Worm (Caenorhabditis elegans): ENCODE measurements around the gene ccch-3.
A peak's percentile ranks its signal among the peaks of the same experiment; 100 is the strongest.

ccch-3 gene

DNA sequence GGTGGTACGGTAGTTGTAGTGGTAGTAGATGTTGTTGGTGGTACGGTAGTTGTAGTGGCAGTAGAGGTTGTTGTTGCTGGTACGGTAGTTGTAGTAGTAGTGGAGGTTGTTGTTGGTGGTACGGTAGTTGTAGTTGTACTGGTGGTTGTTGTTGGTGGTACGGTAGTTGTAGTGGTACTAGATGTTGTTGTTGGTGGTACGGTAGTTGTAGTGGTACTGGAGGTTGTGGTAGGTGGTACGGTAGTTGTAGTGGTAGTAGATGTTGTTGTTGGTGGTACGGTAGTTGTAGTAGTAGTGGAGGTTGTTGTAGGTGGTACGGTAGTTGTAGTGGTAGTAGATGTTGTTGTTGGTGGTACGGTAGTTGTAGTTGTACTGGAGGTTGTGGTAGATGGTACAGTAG, 26.4 kb downstream of the ccch-3 start:
- TF ChIP-seq swsn-7 (tag; optimal IDR thresholded peaks at IDR 0.05): no peak
- TF ChIP-seq unc-86 (tag; optimal IDR thresholded peaks at IDR 0.05): no peak
- no peak for TF ChIP-seq nhr-77 (tag; optimal IDR thresholded peaks at IDR 0.05)

DNA sequence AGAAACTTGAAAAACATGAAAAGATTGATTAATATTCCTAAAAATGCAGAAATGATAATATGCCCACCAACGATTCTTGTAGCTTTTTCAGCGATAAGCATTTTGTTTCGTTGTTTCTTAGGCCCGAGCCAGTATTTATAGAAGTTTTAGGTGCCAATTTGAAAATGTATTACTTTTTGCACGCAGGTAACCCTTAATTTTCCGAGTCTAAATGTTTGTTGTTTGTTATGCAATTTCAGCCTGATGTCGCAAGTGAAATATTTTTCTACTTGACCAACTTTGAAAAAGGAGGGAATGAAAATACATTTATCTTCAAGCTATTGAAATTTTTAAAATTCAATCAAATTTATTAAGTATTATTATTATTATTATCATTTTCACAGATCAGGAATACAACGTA, 27.4 kb downstream of the ccch-3 start, which contains the start of gene srx-113:
Gene srx-113 (minus strand): TSS at position 101 of the 400 bp plus-strand sequence.
- TF ChIP-seq mab-9 (GFP tag; IDR thresholded peaks at IDR 0.05) (no peak), unc-62 (GFP tag; optimal IDR thresholded peaks at IDR 0.05) (no peak), pax-3 (tag; optimal IDR thresholded peaks at IDR 0.05) (peak; percentile 14), blmp-1 (tag; optimal IDR thresholded peaks at IDR 0.05) (no peak)

DNA sequence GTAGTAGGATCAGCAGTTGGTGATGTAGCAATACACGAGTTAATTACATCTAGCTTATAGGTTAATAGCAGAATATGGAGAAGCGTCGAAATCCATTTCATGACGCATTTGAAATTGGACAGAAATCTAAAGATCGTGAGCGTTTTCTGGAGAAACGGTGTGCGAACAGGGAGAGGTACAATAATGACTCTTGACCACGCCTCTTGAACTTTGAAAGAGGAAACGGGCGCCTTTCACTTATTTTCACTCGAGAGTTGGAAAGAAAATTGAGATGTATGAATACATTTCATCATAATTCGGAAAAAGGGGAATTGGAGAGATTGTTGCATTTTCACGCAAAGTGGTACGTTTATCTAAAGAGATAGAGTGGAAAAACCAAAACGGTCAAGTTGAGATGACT, 29.7 kb downstream of the ccch-3 start, which contains the start of gene F56H9.6:
Gene F56H9.6 (minus strand): TSS at position 101 of the 400 bp plus-strand sequence.
- TF ChIP-seq blmp-1 (tag; optimal IDR thresholded peaks at IDR 0.05) (peak; percentile 31), isw-1 (GFP tag; IDR thresholded peaks at IDR 0.05) (no peak), jun-1 (tag; optimal IDR thresholded peaks at IDR 0.05) (no peak)

DNA sequence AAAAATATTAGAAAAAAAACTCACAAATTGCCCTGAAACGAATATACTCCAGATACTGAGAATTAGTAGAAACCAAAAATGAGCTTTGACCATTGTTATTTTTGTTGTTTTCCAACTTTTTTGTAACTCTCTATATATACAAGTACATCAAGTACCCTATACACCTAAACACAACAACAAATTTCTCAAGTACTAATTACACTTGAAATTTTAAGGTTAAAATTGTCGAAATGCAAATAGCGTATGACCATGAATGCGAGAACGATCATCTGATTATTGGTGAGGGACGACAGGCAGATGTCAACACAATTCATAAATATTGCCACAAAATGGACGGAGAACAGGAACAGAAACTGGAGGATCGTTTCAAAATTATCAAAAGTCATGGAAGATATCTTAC, 35.1 kb downstream of the ccch-3 start, which contains the start of gene F56H9.9:
Gene F56H9.9 (minus strand): TSS at position 101 of the 400 bp plus-strand sequence.
- TF ChIP-seq elt-2 (tag; optimal IDR thresholded peaks at IDR 0.05) (no peak), fkh-8 (tag; optimal IDR thresholded peaks at IDR 0.05) (no peak), lsy-2 (tag; optimal IDR thresholded peaks at IDR 0.05) (no peak)

DNA sequence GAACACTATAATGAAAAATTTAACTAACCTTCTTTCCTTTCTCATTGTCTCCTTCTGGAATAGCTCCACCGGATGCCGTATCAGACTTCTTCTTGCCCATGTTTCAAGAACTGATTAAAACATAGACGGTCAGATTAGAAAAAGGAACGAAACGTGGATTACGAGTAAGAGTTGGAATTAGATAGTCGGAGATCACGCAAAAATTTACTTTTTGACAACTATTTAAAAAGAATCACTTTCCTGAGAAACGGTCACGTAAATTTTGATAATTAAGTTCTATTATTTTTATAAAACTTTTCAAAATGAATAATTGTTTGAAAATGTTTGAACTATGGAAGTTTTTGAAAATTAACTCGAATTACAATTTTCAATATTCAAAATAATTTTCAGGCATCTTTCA, 47.4 kb downstream of the ccch-3 start, which contains the start of gene cyc-2.2:
Gene cyc-2.2 (minus strand): TSS at position 101 of the 400 bp plus-strand sequence.
- TF ChIP-seq pag-3 (tag; optimal IDR thresholded peaks at IDR 0.05; ENCODE audit: borderline replicate concordance, insufficient read depth) (no peak), F16B12.6 (tag; optimal IDR thresholded peaks at IDR 0.05) (no peak), mep-1 (tag; optimal IDR thresholded peaks at IDR 0.05) (no peak)

DNA sequence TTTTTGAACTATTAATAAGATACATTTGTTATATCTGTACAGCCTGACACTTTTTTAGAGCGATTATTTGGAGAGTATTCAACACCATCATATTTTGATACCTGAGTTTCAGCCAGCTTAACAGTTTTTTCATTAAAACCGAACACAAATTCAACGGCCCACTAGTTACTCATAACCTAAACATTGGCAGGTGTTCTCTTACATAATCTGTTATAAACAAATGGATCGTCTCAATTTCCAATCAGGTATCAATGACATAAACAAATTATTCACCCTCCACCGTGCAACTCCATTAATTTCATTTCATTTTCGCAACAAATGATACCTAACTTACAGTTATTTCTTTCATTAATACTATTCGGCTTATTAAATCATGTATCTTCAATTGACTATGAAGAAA, 48.5 kb downstream of the ccch-3 start, which contains the start of gene cubn-1:
Gene cubn-1 (plus strand): TSS at position 301 of the 400 bp plus-strand sequence.
- TF ChIP-seq sox-4 (tag; optimal IDR thresholded peaks at IDR 0.05) (no peak), fkh-8 (tag; optimal IDR thresholded peaks at IDR 0.05) (no peak), F16B12.6 (tag; optimal IDR thresholded peaks at IDR 0.05) (no peak), ceh-63 (GFP tag; optimal IDR thresholded peaks at IDR 0.05) (no peak), dpl-1 (GFP tag; optimal IDR thresholded peaks at IDR 0.05) (no peak), jun-1 (tag; optimal IDR thresholded peaks at IDR 0.05) (no peak), nhr-11 (tag; optimal IDR thresholded peaks at IDR 0.05) (no peak), lin-13 (GFP tag; optimal IDR thresholded peaks at IDR 0.05) (no peak), unc-98 (GFP tag; IDR thresholded peaks at IDR 0.05) (no peak), nhr-47 (tag; optimal IDR thresholded peaks at IDR 0.05) (no peak), unc-62 (GFP tag; optimal IDR thresholded peaks at IDR 0.05) (no peak), Y116A8C.19 (tag; optimal IDR thresholded peaks at IDR 0.05; ENCODE audit: borderline replicate concordance) (no peak), unc-86 (tag; optimal IDR thresholded peaks at IDR 0.05) (no peak), hpl-2 (GFP tag; optimal IDR thresholded peaks at IDR 0.05) (no peak), elt-3 (tag; optimal IDR thresholded peaks at IDR 0.05) (no peak), ceh-90 (tag; optimal IDR thresholded peaks at IDR 0.05) (no peak), dsc-1 (tag; optimal IDR thresholded peaks at IDR 0.05) (no peak), nhr-19 (GFP tag; conservative IDR thresholded peaks at IDR 0.05) (no peak), C04F5.9 (tag; optimal IDR thresholded peaks at IDR 0.05) (no peak), nhr-237 (tag; optimal IDR thresholded peaks at IDR 0.05) (no peak)

DNA sequence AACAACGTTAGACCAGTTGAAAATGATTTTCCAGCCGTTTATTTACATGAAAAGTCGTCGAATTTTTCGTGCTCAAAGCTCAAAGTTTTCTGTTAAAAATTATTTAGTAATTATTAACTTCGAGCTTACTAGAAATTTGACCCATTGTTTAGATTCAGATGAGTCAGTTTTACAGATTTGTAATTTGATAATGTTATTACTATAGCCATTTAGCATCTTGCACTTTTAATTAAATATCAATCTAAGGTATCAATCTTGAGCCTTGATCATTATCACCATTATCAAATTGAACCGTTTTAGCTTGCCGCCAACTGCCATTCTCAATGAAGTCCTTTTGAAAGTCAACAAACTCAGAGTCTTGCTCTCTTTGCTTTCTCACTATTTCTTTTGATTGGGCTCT, 50.0 kb downstream of the ccch-3 start, which contains the start of gene ZC116.1:
Gene ZC116.1 (plus strand): TSS at position 301 of the 400 bp plus-strand sequence.
- no peak for TF ChIP-seq ceh-82 (tag; optimal IDR thresholded peaks at IDR 0.05)
- TF ChIP-seq nhr-20 (tag; optimal IDR thresholded peaks at IDR 0.05): no peak
- TF ChIP-seq fos-1 (tag; optimal IDR thresholded peaks at IDR 0.05): no peak
- no peak for TF ChIP-seq jun-1 (tag; optimal IDR thresholded peaks at IDR 0.05)
- no peak for TF ChIP-seq ceh-63 (GFP tag; optimal IDR thresholded peaks at IDR 0.05)
- no peak for TF ChIP-seq pax-3 (tag; optimal IDR thresholded peaks at IDR 0.05)
- TF ChIP-seq F16B12.6 (tag; optimal IDR thresholded peaks at IDR 0.05): no peak
